Worm (Caenorhabditis elegans) whole organism, midembryonic: ENCODE results near the gene F25D1.3.

Experiments
- cog-1 ChIP-seq: sonication (generic microtip); optimal IDR thresholded peaks from 2 replicates; lab custom pipeline; 2016; ENCODE audit warnings: missing genetic modification characterization, missing compliant biosample characterization
- flt-1 ChIP-seq: fragments of 200-800 bp; sonication (Bioruptor generic); IDR thresholded peaks from 2 replicates; pipeline ENCODE4 v1.3.6; 2022; ENCODE audit warnings: missing genetic modification characterization, missing compliant biosample characterization

ce11 chrV:10549717-10550116, 21.2 kb downstream of the F25D1.3 start, which contains the start of gene F32G8.2:
- TF ChIP-seq cog-1 (tag; lab: Kevin White, UChicago), result no peak
- no peak for TF ChIP-seq flt-1 (GFP tag; lab: Robert Waterston, UW)
